Fruit fly (Drosophila melanogaster) whole organism, adult: ENCODE results near the gene Dhps.
"Not testable (repeated sequence)": the region's sequence is repeated elsewhere in the genome, so short reads cannot be mapped to it uniquely, and the experiment has no call there.

Source experiments
- CG11617 ChIP-seq: fragments of 200-800 bp; sonication (Bioruptor generic); optimal IDR thresholded peaks from 2 replicates; lab custom pipeline; 2017; ENCODE audit warnings: mild to moderate bottlenecking, missing biosample characterization, missing genetic modification reagents, missing genetic modification characterization
- CG12768 ChIP-seq: fragments of 200-800 bp; sonication (Bioruptor generic); optimal IDR thresholded peaks from 2 replicates; lab custom pipeline; 2017; ENCODE audit warnings: missing biosample characterization, missing genetic modification characterization, mild to moderate bottlenecking, moderate library complexity, missing genetic modification reagents
- CG14711 ChIP-seq: fragments of 200-800 bp; sonication (Bioruptor generic); optimal IDR thresholded peaks from 2 replicates; lab custom pipeline; 2018; ENCODE audit warnings: missing biosample characterization, mild to moderate bottlenecking, missing genetic modification characterization, moderate library complexity
- CG1620 ChIP-seq: fragments of 200-800 bp; sonication (Bioruptor generic); optimal IDR thresholded peaks from 2 replicates; lab custom pipeline; 2016; ENCODE audit warnings: missing biosample characterization, missing genetic modification characterization
- CG33017 ChIP-seq: fragments of 200-800 bp; sonication (Bioruptor generic); optimal IDR thresholded peaks from 2 replicates; lab custom pipeline; 2018; ENCODE audit warnings: missing biosample characterization, mild to moderate bottlenecking, missing genetic modification characterization, moderate library complexity
- CG5204 ChIP-seq: fragments of 200-800 bp; sonication (Bioruptor generic); optimal IDR thresholded peaks from 2 replicates; lab custom pipeline; 2016; ENCODE audit warnings: missing biosample characterization, missing genetic modification characterization
- CG7045 ChIP-seq: fragments of 200-800 bp; sonication (Bioruptor generic); optimal IDR thresholded peaks from 2 replicates; lab custom pipeline; 2017; ENCODE audit warnings: missing biosample characterization, mild to moderate bottlenecking, missing genetic modification characterization
- CG7101 ChIP-seq: fragments of 200-800 bp; sonication (Bioruptor generic); optimal IDR thresholded peaks from 2 replicates; lab custom pipeline; 2018; ENCODE audit warnings: missing biosample characterization, mild to moderate bottlenecking, missing genetic modification characterization, moderate library complexity
- Clk ChIP-seq: fragments of 200-800 bp; sonication (Bioruptor generic); optimal IDR thresholded peaks from 2 replicates; lab custom pipeline; 2017; ENCODE audit warnings: missing biosample characterization, missing genetic modification characterization
- Crg-1 ChIP-seq: fragments of 200-800 bp; sonication (Bioruptor generic); optimal IDR thresholded peaks from 2 replicates; lab custom pipeline; 2016; ENCODE audit warnings: missing biosample characterization, missing genetic modification characterization
- Hr96 ChIP-seq: fragments of 200-800 bp; sonication (Bioruptor generic); optimal IDR thresholded peaks from 2 replicates; lab custom pipeline; 2016; ENCODE audit warnings: missing biosample characterization, missing genetic modification characterization
- Mnt ChIP-seq: fragments of 200-800 bp; sonication (Bioruptor generic); optimal IDR thresholded peaks from 2 replicates; lab custom pipeline; 2016; ENCODE audit warnings: missing biosample characterization, mild to moderate bottlenecking, missing genetic modification characterization
- bab1 ChIP-seq: fragments of 200-800 bp; sonication (Bioruptor generic); optimal IDR thresholded peaks from 3 replicates; lab custom pipeline; 2019; ENCODE audit warnings: missing biosample characterization, mild to moderate bottlenecking, missing genetic modification characterization, moderate library complexity
- cic ChIP-seq: fragments of 200-800 bp; sonication (Bioruptor generic); optimal IDR thresholded peaks from 2 replicates; lab custom pipeline; 2017; ENCODE audit warnings: missing biosample characterization, mild to moderate bottlenecking, missing genetic modification characterization, moderate library complexity
- cnc ChIP-seq, 2 experiments: fragments of >200 bp; optimal IDR thresholded peaks; 2 replicates each; lab custom pipeline; 2017
- kay ChIP-seq: fragments of 200-800 bp; sonication (Bioruptor generic); peaks from one replicate; lab custom pipeline; 2016; ENCODE audit warnings: missing biosample characterization, missing genetic modification characterization, borderline replicate concordance
- ovo ChIP-seq: fragments of 200-800 bp; sonication (Bioruptor generic); optimal IDR thresholded peaks from 2 replicates; lab custom pipeline; 2016; ENCODE audit warnings: missing biosample characterization, missing genetic modification characterization
- pad ChIP-seq: fragments of 200-800 bp; sonication (Bioruptor generic); optimal IDR thresholded peaks from 3 replicates; lab custom pipeline; 2017; ENCODE audit warnings: missing biosample characterization, missing genetic modification characterization, mild to moderate bottlenecking, moderate library complexity, missing genetic modification reagents
- tj ChIP-seq: fragments of 200-800 bp; sonication (Bioruptor generic); optimal IDR thresholded peaks from 3 replicates; lab custom pipeline; 2017; ENCODE audit warnings: missing biosample characterization, mild to moderate bottlenecking, missing genetic modification characterization, moderate library complexity
- toe ChIP-seq: fragments of 200-800 bp; sonication (Bioruptor generic); optimal IDR thresholded peaks from 2 replicates; lab custom pipeline; 2016; ENCODE audit warnings: missing biosample characterization, missing genetic modification characterization

Gene Dhps

DNA sequence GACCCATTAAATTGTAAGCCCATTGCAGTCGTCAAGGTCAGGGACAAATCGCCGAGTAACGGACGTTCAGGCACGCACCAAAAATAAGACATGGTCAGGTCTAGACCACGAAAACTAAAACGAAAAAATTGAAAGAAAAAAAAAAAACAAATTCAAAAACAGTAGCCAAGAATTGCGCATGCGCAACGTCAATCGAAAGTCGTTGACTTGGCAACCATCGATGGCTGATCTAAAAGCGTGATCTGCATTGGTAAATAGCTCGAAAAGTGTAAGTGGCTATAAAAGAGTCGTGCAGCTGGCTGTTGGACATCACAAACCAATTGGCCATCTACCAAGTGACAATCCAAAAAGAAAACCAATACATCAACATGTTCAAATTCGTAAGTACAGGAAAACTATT, 23.8 kb downstream of the Dhps start, which contains the start of gene CG13678:
CG13678 (plus strand) TSS at position 307 of the 400 bp plus-strand sequence.
- no peak for TF ChIP-seq Mnt
- peak; percentile 5 for TF ChIP-seq kay
- TF ChIP-seq Hr96, result no peak
- no peak for TF ChIP-seq ovo (GFP tag; lab: Kevin White, UChicago)

- TF ChIP-seq Crg-1 (GFP tag; lab: Kevin White, UChicago) (no peak), cic (GFP tag; lab: Kevin White, UChicago) (no peak), Hr96 (no peak), pad (GFP tag; lab: Kevin White, UChicago) (no peak), kay (no peak), CG5204 (GFP tag; lab: Kevin White, UChicago) (no peak), CG14711 (tag; lab: Kevin White, UChicago) (no peak), Mnt (no peak), CG7045 (no peak), cnc (optimal IDR thresholded peaks at IDR 0.05; lab: Kevin White, UChicago) (no peak), bab1 (GFP tag; lab: Kevin White, UChicago) (no peak), ovo (GFP tag; lab: Kevin White, UChicago) (no peak), CG7101 (tag; lab: Kevin White, UChicago) (no peak)
Measured at dm6 chr3L:8228924-8229323, 30.9 kb downstream of the Dhps start, which contains the start of gene eIF4E3. TSS of gene eIF4E3 (plus strand) at chr3L:8229224.

- not testable (repeated sequence) for TF ChIP-seq Crg-1 (GFP tag; lab: Kevin White, UChicago); CG7045; pad (GFP tag; lab: Kevin White, UChicago)
Measured at dm6 chr3L:8238347-8238746, 40.3 kb downstream of the Dhps start, which contains the start of gene Dscam4. TSS of gene Dscam4 (plus strand) at chr3L:8238647.

dm6 chr3L:8240501-8240900, 42.5 kb downstream of the Dhps start, which contains the start of gene CG7213:
TSS of gene CG7213 (minus strand) at chr3L:8240601.
- no peak for TF ChIP-seq tj (GFP tag; lab: Kevin White, UChicago)
- no peak for TF ChIP-seq CG11617
- no peak for TF ChIP-seq CG5204 (GFP tag; lab: Kevin White, UChicago)
- TF ChIP-seq cic (GFP tag; lab: Kevin White, UChicago), result no peak
- no peak for TF ChIP-seq toe (GFP tag; lab: Kevin White, UChicago)
- TF ChIP-seq Mnt, result no peak

DNA sequence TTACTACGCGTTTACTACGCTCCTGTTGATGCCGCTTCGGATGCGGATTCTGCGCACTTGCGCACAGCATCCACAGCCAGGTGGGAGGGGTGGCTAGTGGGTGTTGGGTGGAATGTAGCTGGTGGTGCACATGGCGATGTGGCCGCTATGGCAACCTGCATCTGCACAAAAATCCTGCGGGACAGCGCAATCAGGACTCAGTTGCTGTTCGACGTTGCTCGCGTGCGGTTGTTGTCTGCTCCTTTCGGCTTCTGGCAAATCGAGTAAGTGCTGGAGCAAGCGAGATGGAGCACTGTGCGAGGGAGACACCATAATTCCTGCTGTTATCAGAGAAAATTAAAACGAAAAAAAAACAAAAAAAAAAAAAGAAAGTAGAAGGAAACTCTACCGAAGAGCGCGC, 42.9 kb downstream of the Dhps start:
- TF ChIP-seq Hr96 (no peak), Crg-1 (GFP tag; lab: Kevin White, UChicago) (no peak), tj (GFP tag; lab: Kevin White, UChicago) (no peak), CG7045 (peak; percentile 29), kay (no peak), ovo (GFP tag; lab: Kevin White, UChicago) (no peak), toe (GFP tag; lab: Kevin White, UChicago) (peak; percentile 23), pad (GFP tag; lab: Kevin White, UChicago) (no peak), CG7101 (tag; lab: Kevin White, UChicago) (no peak), cic (GFP tag; lab: Kevin White, UChicago) (peak; percentile 55), CG14711 (tag; lab: Kevin White, UChicago) (no peak), CG11617 (no peak), Mnt (peak; percentile 29), CG1620 (GFP tag; lab: Kevin White, UChicago) (no peak), CG12768 (GFP tag; lab: Kevin White, UChicago) (no peak), Clk (no peak), CG5204 (GFP tag; lab: Kevin White, UChicago) (no peak), cnc (optimal IDR thresholded peaks at IDR 0.05; lab: Kevin White, UChicago) (no peak), bab1 (GFP tag; lab: Kevin White, UChicago) (no peak), CG33017 (tag; lab: Kevin White, UChicago) (no peak)
